Fruit fly (Drosophila melanogaster) whole organism, embryonic: ENCODE data around the gene CG14995.

Experiments
- Awh ChIP-seq: fragments of 200-800 bp; sonication (Bioruptor generic); IDR thresholded peaks from 2 replicates; pipeline ENCODE4, ENCODE4 v1.3.6; 2022; ENCODE audit warnings: missing biosample characterization, missing genetic modification characterization
- BEAF-32 ChIP-seq: fragments of 200-800 bp; sonication (Bioruptor generic); optimal IDR thresholded peaks from 3 replicates; lab custom pipeline; 2017; ENCODE audit warnings: missing biosample characterization, missing genetic modification characterization, mild to moderate bottlenecking, moderate library complexity, missing genetic modification reagents
- Bteb2 ChIP-seq: fragments of 200-800 bp; sonication (Bioruptor generic); optimal IDR thresholded peaks from 2 replicates; lab custom pipeline; 2016; ENCODE audit warnings: missing biosample characterization, missing genetic modification characterization
- CG10366 ChIP-seq: fragments of 200-800 bp; sonication (Bioruptor generic); IDR thresholded peaks from 2 replicates; pipeline ENCODE4 v1.3.6; 2022; ENCODE audit warnings: missing biosample characterization, missing genetic modification characterization
- CG12659 ChIP-seq: fragments of 200-800 bp; sonication (Bioruptor generic); optimal IDR thresholded peaks from 3 replicates; lab custom pipeline; 2017; ENCODE audit warnings: mild to moderate bottlenecking, missing biosample characterization, missing genetic modification reagents, missing genetic modification characterization
- CG15011 ChIP-seq: fragments of 200-800 bp; sonication (Bioruptor generic); optimal IDR thresholded peaks from 3 replicates; lab custom pipeline; 2018; ENCODE audit warnings: missing biosample characterization, mild to moderate bottlenecking, missing genetic modification characterization
- CG15269 ChIP-seq: fragments of 200-800 bp; sonication (Bioruptor generic); optimal IDR thresholded peaks from 2 replicates; lab custom pipeline; 2018; ENCODE audit warnings: missing biosample characterization, mild to moderate bottlenecking, missing genetic modification characterization, moderate library complexity
- CG18262 ChIP-seq: fragments of 200-800 bp; optimal IDR thresholded peaks from 3 replicates; lab custom pipeline; 2019; ENCODE audit warnings: missing biosample characterization, mild to moderate bottlenecking, missing genetic modification characterization, moderate library complexity
- CG30403 ChIP-seq: fragments of 200-800 bp; sonication (Bioruptor generic); optimal IDR thresholded peaks from 3 replicates; lab custom pipeline; 2016; ENCODE audit warnings: missing biosample characterization, missing genetic modification characterization
- CG34376 ChIP-seq: fragments of 200-800 bp; sonication (Bioruptor generic); optimal IDR thresholded peaks from 2 replicates; lab custom pipeline; 2018; ENCODE audit warnings: missing biosample characterization, mild to moderate bottlenecking, missing genetic modification characterization
- CG3847 ChIP-seq: fragments of 200-800 bp; sonication (Bioruptor generic); IDR thresholded peaks from 2 replicates; pipeline ENCODE4 v1.3.6; 2022; ENCODE audit warnings: missing biosample characterization, missing genetic modification characterization
- CG5180 ChIP-seq: fragments of 200-800 bp; sonication (Bioruptor generic); optimal IDR thresholded peaks from 3 replicates; lab custom pipeline; 2017; ENCODE audit warnings: missing biosample characterization, missing genetic modification characterization, mild to moderate bottlenecking, moderate library complexity, missing genetic modification reagents
- CG6683 ChIP-seq: fragments of 200-800 bp; sonication (Bioruptor generic); optimal IDR thresholded peaks from 2 replicates; lab custom pipeline; 2017; ENCODE audit warnings: missing biosample characterization, mild to moderate bottlenecking, missing genetic modification characterization, missing genetic modification reagents
- CG7745 ChIP-seq: fragments of 200-800 bp; sonication (Bioruptor generic); optimal IDR thresholded peaks from 2 replicates; lab custom pipeline; 2018; ENCODE audit warnings: missing biosample characterization, mild to moderate bottlenecking, missing genetic modification characterization, moderate library complexity
- CG8290 ChIP-seq, 3 experiments: fragments of 200-800 bp; sonication (Bioruptor generic); optimal IDR thresholded peaks; 2 replicates each; lab custom pipeline; 2016 to 2019; ENCODE audit warnings: missing biosample characterization in 3 of 3, missing genetic modification characterization in 3 of 3, mild to moderate bottlenecking in 2 of 3, moderate library complexity in 1 of 3
- Deaf1 ChIP-seq: fragments of 200-800 bp; optimal IDR thresholded peaks from 3 replicates; lab custom pipeline; 2019; ENCODE audit warnings: missing biosample characterization, mild to moderate bottlenecking, missing genetic modification characterization, moderate library complexity
- HHEX ChIP-seq: fragments of 200-800 bp; sonication (Bioruptor generic); optimal IDR thresholded peaks from 3 replicates; lab custom pipeline; 2017; ENCODE audit warnings: missing biosample characterization, mild to moderate bottlenecking, missing genetic modification characterization, missing genetic modification reagents
- Hmr ChIP-seq: fragments of 200-800 bp; sonication (Bioruptor generic); optimal IDR thresholded peaks from 3 replicates; lab custom pipeline; 2017; ENCODE audit warnings: mild to moderate bottlenecking, missing biosample characterization, missing genetic modification reagents, missing genetic modification characterization
- Jarid2 ChIP-seq: fragments of 200-800 bp; sonication (Bioruptor generic); optimal IDR thresholded peaks from 3 replicates; lab custom pipeline; 2017; ENCODE audit warnings: mild to moderate bottlenecking, missing biosample characterization, missing genetic modification reagents, missing genetic modification characterization
- Meics ChIP-seq: fragments of 200-800 bp; sonication (Bioruptor generic); optimal IDR thresholded peaks from 2 replicates; lab custom pipeline; 2017; ENCODE audit warnings: missing biosample characterization, mild to moderate bottlenecking, missing genetic modification characterization
- Myb ChIP-seq: fragments of 200-800 bp; sonication (Bioruptor generic); optimal IDR thresholded peaks from 2 replicates; lab custom pipeline; 2016; ENCODE audit warnings: missing biosample characterization, missing genetic modification characterization
- Ssrp ChIP-seq: fragments of 200-800 bp; sonication (Bioruptor generic); optimal IDR thresholded peaks from 2 replicates; lab custom pipeline; 2018; ENCODE audit warnings: missing biosample characterization, mild to moderate bottlenecking, missing genetic modification characterization, moderate library complexity
- TFAM ChIP-seq: fragments of 200-800 bp; sonication (Bioruptor generic); optimal IDR thresholded peaks from 2 replicates; lab custom pipeline; 2017; ENCODE audit warnings: missing biosample characterization, missing genetic modification characterization, inconsistent platforms
- Trl ChIP-seq, 3 experiments: fragments of >200 bp in 2 of 3; fragments of 200-800 bp in 1 of 3; sonication (Bioruptor generic) in 1 of 3; optimal IDR thresholded peaks; 2 replicates in 1 of 3; 3 replicates in 2 of 3; lab custom pipeline; 2016 to 2017; ENCODE audit warnings: missing biosample characterization in 1 of 3, missing genetic modification characterization in 1 of 3
- Vsx1 ChIP-seq: fragments of 200-800 bp; sonication (Bioruptor generic); optimal IDR thresholded peaks from 2 replicates; lab custom pipeline; 2017; ENCODE audit warnings: missing biosample characterization, mild to moderate bottlenecking, missing genetic modification characterization, missing genetic modification reagents
- Xbp1 ChIP-seq: fragments of 200-800 bp; sonication (Bioruptor generic); optimal IDR thresholded peaks from 3 replicates; lab custom pipeline; 2016; ENCODE audit warnings: missing biosample characterization, mild to moderate bottlenecking, missing genetic modification characterization
- YL-1 ChIP-seq: fragments of 200-800 bp; sonication (Bioruptor generic); optimal IDR thresholded peaks from 3 replicates; lab custom pipeline; 2017; ENCODE audit warnings: missing biosample characterization, mild to moderate bottlenecking, missing genetic modification characterization
- chinmo ChIP-seq: fragments of 200-800 bp; sonication (Bioruptor generic); IDR thresholded peaks from 4 replicates; pipeline ENCODE4 v1.3.6; 2022; ENCODE audit warnings: missing biosample characterization, missing genetic modification characterization; ENCODE audit not compliant: partially characterized antibody
- da ChIP-seq: fragments of 200-800 bp; sonication (Bioruptor generic); optimal IDR thresholded peaks from 2 replicates; lab custom pipeline; 2016; ENCODE audit warnings: missing biosample characterization, missing genetic modification characterization
- dan ChIP-seq: fragments of 200-800 bp; sonication (Bioruptor generic); IDR thresholded peaks from 2 replicates; pipeline ENCODE4 v1.3.6; 2022; ENCODE audit warnings: missing biosample characterization, missing genetic modification characterization
- ems ChIP-seq: fragments of 200-800 bp; sonication (Bioruptor generic); optimal IDR thresholded peaks from 3 replicates; lab custom pipeline; 2016; ENCODE audit warnings: missing biosample characterization, missing genetic modification characterization
- exex ChIP-seq: fragments of 200-800 bp; sonication (Bioruptor generic); optimal IDR thresholded peaks from 4 replicates; lab custom pipeline; 2018; ENCODE audit warnings: missing biosample characterization, mild to moderate bottlenecking, missing genetic modification characterization, moderate library complexity
- grn ChIP-seq: fragments of 200-800 bp; sonication (Bioruptor generic); optimal IDR thresholded peaks from 3 replicates; lab custom pipeline; 2017; ENCODE audit warnings: missing biosample characterization, missing genetic modification characterization
- hth ChIP-seq: fragments of >200 bp; optimal IDR thresholded peaks from 2 replicates; lab custom pipeline; 2017; ENCODE audit warnings: inconsistent platforms
- knrl ChIP-seq: fragments of 200-800 bp; sonication (Bioruptor generic); IDR thresholded peaks from 3 replicates; pipeline ENCODE4 v1.3.6; 2022; ENCODE audit warnings: missing biosample characterization, missing genetic modification characterization; ENCODE audit not compliant: partially characterized antibody
- lilli ChIP-seq: fragments of 200-800 bp; sonication (Bioruptor generic); optimal IDR thresholded peaks from 3 replicates; lab custom pipeline; 2016; ENCODE audit warnings: missing biosample characterization, missing genetic modification characterization
- maf-S ChIP-seq: fragments of 200-800 bp; sonication (Bioruptor generic); optimal IDR thresholded peaks from 2 replicates; lab custom pipeline; 2016; ENCODE audit warnings: missing biosample characterization, missing genetic modification characterization
- oc ChIP-seq: fragments of 200-800 bp; sonication (Bioruptor generic); optimal IDR thresholded peaks from 2 replicates; lab custom pipeline; 2018; ENCODE audit warnings: missing biosample characterization, mild to moderate bottlenecking, missing genetic modification characterization, moderate library complexity
- prd ChIP-seq, 3 experiments: fragments of >200 bp in 2 of 3; fragments of 200-800 bp in 1 of 3; sonication (Bioruptor generic) in 1 of 3; optimal IDR thresholded peaks in 2 of 3; IDR thresholded peaks in 1 of 3; 2 replicates in 2 of 3; 3 replicates in 1 of 3; pipeline versions ENCODE4 v1.3.6 to Lab custom; 2017 to 2022; ENCODE audit warnings: missing biosample characterization in 1 of 3, missing genetic modification characterization in 1 of 3
- run ChIP-seq: fragments of 200-800 bp; sonication (Bioruptor generic); optimal IDR thresholded peaks from 3 replicates; lab custom pipeline; 2018; ENCODE audit warnings: missing biosample characterization, mild to moderate bottlenecking, missing genetic modification characterization
- sens ChIP-seq: fragments of 200-800 bp; sonication (Bioruptor generic); peaks from one replicate; lab custom pipeline; 2016; ENCODE audit warnings: missing biosample characterization, missing genetic modification characterization
- vnd ChIP-seq: fragments of 200-800 bp; sonication (Bioruptor generic); IDR thresholded peaks from 3 replicates; pipeline ENCODE4 v1.3.6; 2022; ENCODE audit warnings: missing biosample characterization, missing genetic modification characterization; ENCODE audit not compliant: partially characterized antibody

The CG14995 gene

DNA sequence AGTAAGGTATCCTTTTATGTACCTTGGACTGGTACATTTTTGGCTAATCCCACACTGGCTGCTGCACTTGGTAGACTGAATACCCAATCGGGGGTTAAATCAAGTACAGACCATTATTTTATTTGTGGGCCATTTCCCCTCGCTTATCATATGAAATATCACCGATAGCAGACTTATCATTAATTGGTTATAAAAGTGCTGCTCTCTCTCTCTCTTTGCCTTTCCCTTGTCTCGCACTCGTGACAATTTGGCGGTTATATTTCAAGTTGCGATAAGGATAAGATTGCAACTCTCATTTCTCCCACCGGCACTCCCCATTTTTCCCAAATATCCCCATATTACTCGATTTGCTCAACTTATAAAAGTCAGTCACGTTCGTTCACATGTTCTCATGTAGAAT, 12.6 kb upstream of the CG14995 start:
- TF ChIP-seq exex (tag; lab: Kevin White, UChicago) (peak; percentile 60), Meics (no peak), grn (GFP tag; lab: Kevin White, UChicago) (peak; percentile 44), CG34376 (GFP tag; lab: Kevin White, UChicago) (peak; percentile 13), Trl (optimal IDR thresholded peaks at IDR 0.05; lab: Kevin White, UChicago) (peak in 1 of 2 experiments; percentile 7), Trl (GFP tag; optimal IDR thresholded peaks at IDR 0.05; lab: Kevin White, UChicago) (no peak), Ssrp (tag; lab: Kevin White, UChicago) (no peak)

DNA sequence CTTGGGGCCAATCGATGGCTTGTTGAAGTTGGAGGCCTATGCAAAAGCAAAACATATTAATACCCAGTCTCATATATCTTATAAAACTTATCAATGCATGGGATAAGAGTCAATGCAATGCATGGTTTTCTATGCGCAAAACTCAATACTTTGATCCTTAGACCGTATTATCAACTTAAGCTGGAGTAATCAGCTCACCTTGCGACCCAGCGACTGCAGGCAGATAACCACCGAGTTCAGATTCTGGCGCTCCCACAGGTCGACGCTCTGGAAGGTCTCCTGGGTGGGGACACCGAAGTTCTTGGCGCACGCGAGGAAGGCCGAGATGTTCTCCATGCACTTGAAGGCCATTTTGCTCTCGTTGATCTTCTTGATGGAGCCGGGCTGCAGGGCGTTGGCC, 12.1 kb upstream of the CG14995 start:
- TF ChIP-seq chinmo (no peak), vnd (GFP tag; lab: Robert Waterston, UW) (0 out of 3 replicates have a peak, but pooled peaks have one; percentile 12)
- TF ChIP-seq, all 482 proteins: peak for 1

dm6 chr3L:4113998-4114397, 10.9 kb upstream of the CG14995 start:
- TF ChIP-seq sens (GFP tag; lab: Kevin White, UChicago) (peak; percentile 30), CG18262 (no peak)

dm6 chr3L:4110212-4110611, 7.2 kb upstream of the CG14995 start:
- TF ChIP-seq TFAM (GFP tag; lab: Kevin White, UChicago), result no peak
- TF ChIP-seq CG7745, result no peak
- TF ChIP-seq knrl (GFP tag; lab: Robert Waterston, UW), result no peak
- TF ChIP-seq oc, result no peak
- no peak for TF ChIP-seq Deaf1 (tag; lab: Kevin White, UChicago)
- no peak for TF ChIP-seq CG15011 (GFP tag; lab: Kevin White, UChicago)
- no peak for TF ChIP-seq CG3847 (GFP tag; lab: Robert Waterston, UW)
- no peak for TF ChIP-seq YL-1 (GFP tag; lab: Kevin White, UChicago)
- no peak for TF ChIP-seq BEAF-32
- no peak for TF ChIP-seq Myb (GFP tag; lab: Kevin White, UChicago)
- TF ChIP-seq CG12659 (GFP tag; lab: Kevin White, UChicago), result no peak
- no peak for TF ChIP-seq CG5180 (GFP tag; lab: Kevin White, UChicago)
- no peak for TF ChIP-seq run (tag; lab: Kevin White, UChicago)
- no peak for TF ChIP-seq Jarid2 (GFP tag; lab: Kevin White, UChicago)
- no peak for TF ChIP-seq Xbp1 (GFP tag; lab: Kevin White, UChicago)
- TF ChIP-seq Vsx1, result no peak

dm6 chr3L:4108844-4109494, 5.9 kb upstream of the CG14995 start:
- TF ChIP-seq CG6683 (GFP tag; lab: Kevin White, UChicago) (peak; percentile 60), dan (GFP tag; lab: Robert Waterston, UW) (0 out of 2 replicates have a peak, but pooled peaks have one; percentile 17), HHEX (GFP tag; lab: Kevin White, UChicago) (peak; percentile 79), lilli (GFP tag; lab: Kevin White, UChicago) (peak; percentile 80), ems (GFP tag; lab: Kevin White, UChicago) (peak; percentile 81), CG15269 (tag; lab: Kevin White, UChicago) (peak; percentile 85), hth (lab: Kevin White, UChicago) (no peak), CG8290 (GFP tag; optimal IDR thresholded peaks at IDR 0.05; lab: Kevin White, UChicago) (peak; percentile 64), CG8290 (tag; optimal IDR thresholded peaks at IDR 0.05; lab: Kevin White, UChicago) (peak in 1 of 2 experiments; percentile 50), Hmr (GFP tag; lab: Kevin White, UChicago) (peak; percentile 77), CG30403 (GFP tag; lab: Kevin White, UChicago) (peak; percentile 79), prd (optimal IDR thresholded peaks at IDR 0.05; lab: Kevin White, UChicago) (no peak), prd (GFP tag; IDR thresholded peaks at IDR 0.05; lab: Robert Waterston, UW) (peak; percentile 71), CG10366 (GFP tag; lab: Robert Waterston, UW) (peak; percentile 58), da (GFP tag; lab: Kevin White, UChicago) (peak; percentile 19), maf-S (peak; percentile 35), Bteb2 (GFP tag; lab: Kevin White, UChicago) (peak; percentile 63), Awh (no peak)
